Worm (Caenorhabditis elegans) whole organism, L2 larva: ENCODE measurements around the gene ttr-29.

Experiments
- elt-1 ChIP-seq: fragments of 150-350 bp; optimal IDR thresholded peaks from 2 replicates; lab custom pipeline; 2014; ENCODE audit warnings: missing biosample characterization, missing genetic modification characterization
- sma-3 ChIP-seq: sonication (generic microtip); optimal IDR thresholded peaks from 2 replicates; lab custom pipeline; 2016; ENCODE audit warnings: missing genetic modification reagents, missing genetic modification characterization, missing compliant biosample characterization

- no peak for TF ChIP-seq sma-3
- no peak for TF ChIP-seq elt-1 (tag; lab: Kevin White, UChicago)
Measured at ce11 chrV:12939434-12939833, 32.8 kb upstream of the ttr-29 start, which contains the start of gene T16G1.5.
